Fruit fly (Drosophila melanogaster) whole organism, prepupa: ENCODE measurements around the gene CG42300.
A peak's percentile ranks its signal among the peaks of the same experiment; 100 is the strongest.

Source experiments
- CG10631 ChIP-seq: fragments of 200-800 bp; sonication (Bioruptor generic); optimal IDR thresholded peaks from 2 replicates; lab custom pipeline; 2016; ENCODE audit warnings: missing biosample characterization, missing genetic modification characterization
- CG10669 ChIP-seq: fragments of 200-800 bp; sonication (Bioruptor generic); optimal IDR thresholded peaks from 3 replicates; lab custom pipeline; 2018; ENCODE audit warnings: missing biosample characterization, mild to moderate bottlenecking, missing genetic modification characterization, moderate library complexity
- CG11762 ChIP-seq: fragments of 200-800 bp; sonication (Bioruptor generic); optimal IDR thresholded peaks from 3 replicates; lab custom pipeline; 2016; ENCODE audit warnings: missing biosample characterization, missing genetic modification characterization; ENCODE audit not compliant: insufficient read depth
- CG11902 ChIP-seq: fragments of 200-800 bp; sonication (Bioruptor generic); optimal IDR thresholded peaks from 3 replicates; lab custom pipeline; 2016; ENCODE audit warnings: missing biosample characterization, missing genetic modification characterization
- CG15336 ChIP-seq: fragments of 200-800 bp; sonication (Bioruptor generic); IDR thresholded peaks from 2 replicates; pipeline ENCODE4 v1.3.6; 2022; ENCODE audit warnings: missing biosample characterization, missing genetic modification characterization
- CG1621 ChIP-seq: fragments of 200-800 bp; sonication (Bioruptor generic); optimal IDR thresholded peaks from 3 replicates; lab custom pipeline; 2018; ENCODE audit warnings: missing biosample characterization, mild to moderate bottlenecking, missing genetic modification characterization
- CG3032 ChIP-seq: fragments of 200-800 bp; optimal IDR thresholded peaks from 2 replicates; lab custom pipeline; 2019; ENCODE audit warnings: missing biosample characterization, mild to moderate bottlenecking, missing genetic modification characterization, moderate library complexity
- CG32006 ChIP-seq: fragments of 200-800 bp; sonication (Bioruptor generic); optimal IDR thresholded peaks from 3 replicates; lab custom pipeline; 2017; ENCODE audit warnings: missing biosample characterization, mild to moderate bottlenecking, missing genetic modification characterization
- CG34406 ChIP-seq: fragments of 200-800 bp; sonication (Bioruptor generic); optimal IDR thresholded peaks from 3 replicates; lab custom pipeline; 2016; ENCODE audit warnings: missing biosample characterization, missing genetic modification characterization
- CG3919 ChIP-seq: fragments of 200-800 bp; sonication (Bioruptor generic); optimal IDR thresholded peaks from 3 replicates; lab custom pipeline; 2016; ENCODE audit warnings: missing biosample characterization, missing genetic modification characterization
- CG4318 ChIP-seq: fragments of 200-800 bp; sonication (Bioruptor generic); optimal IDR thresholded peaks from 3 replicates; lab custom pipeline; 2017; ENCODE audit warnings: missing biosample characterization, mild to moderate bottlenecking, missing genetic modification characterization
- CG6163 ChIP-seq: fragments of 200-800 bp; sonication (Bioruptor generic); IDR thresholded peaks from 3 replicates; pipeline ENCODE4 v1.3.6; 2022; ENCODE audit warnings: missing biosample characterization, missing genetic modification characterization
- CG6276 ChIP-seq: fragments of 200-800 bp; sonication (Bioruptor generic); optimal IDR thresholded peaks from 2 replicates; lab custom pipeline; 2017; ENCODE audit warnings: missing biosample characterization, mild to moderate bottlenecking, missing genetic modification characterization
- CG6792 ChIP-seq: fragments of 200-800 bp; sonication (Bioruptor generic); optimal IDR thresholded peaks from 3 replicates; lab custom pipeline; 2016; ENCODE audit warnings: missing biosample characterization, missing genetic modification characterization
- CG6808 ChIP-seq: fragments of 200-800 bp; sonication (Bioruptor generic); optimal IDR thresholded peaks from 3 replicates; lab custom pipeline; 2017; ENCODE audit warnings: missing biosample characterization, missing genetic modification characterization, mild to moderate bottlenecking, moderate library complexity, missing genetic modification reagents
- CG6854 ChIP-seq: fragments of 200-800 bp; sonication (Bioruptor generic); optimal IDR thresholded peaks from 2 replicates; lab custom pipeline; 2017; ENCODE audit warnings: missing biosample characterization, mild to moderate bottlenecking, missing genetic modification characterization
- CG7368 ChIP-seq: fragments of 200-800 bp; sonication (Bioruptor generic); optimal IDR thresholded peaks from 3 replicates; lab custom pipeline; 2016; ENCODE audit warnings: missing biosample characterization, missing genetic modification characterization
- CG8319 ChIP-seq: fragments of 200-800 bp; sonication (Bioruptor generic); optimal IDR thresholded peaks from 3 replicates; lab custom pipeline; 2016; ENCODE audit warnings: missing biosample characterization, missing genetic modification characterization
- CG8632 ChIP-seq: fragments of 200-800 bp; sonication (Bioruptor generic); optimal IDR thresholded peaks from 3 replicates; lab custom pipeline; 2016; ENCODE audit warnings: missing biosample characterization, missing genetic modification characterization
- Eip75B ChIP-seq: fragments of 200-800 bp; sonication (Bioruptor generic); optimal IDR thresholded peaks from 3 replicates; lab custom pipeline; 2016; ENCODE audit warnings: missing biosample characterization, missing genetic modification characterization
- Ets21C ChIP-seq: fragments of 200-800 bp; sonication (Bioruptor generic); optimal IDR thresholded peaks from 3 replicates; lab custom pipeline; 2016; ENCODE audit warnings: missing biosample characterization, missing genetic modification characterization
- Gug ChIP-seq: fragments of 200-800 bp; sonication (Bioruptor generic); IDR thresholded peaks from 2 replicates; pipeline ENCODE4 v1.3.6; 2022; ENCODE audit warnings: missing biosample characterization, missing genetic modification characterization
- Hr38 ChIP-seq: sonication (Bioruptor generic); optimal IDR thresholded peaks from 2 replicates; lab custom pipeline; 2016; ENCODE audit warnings: missing biosample characterization, missing genetic modification characterization
- Hr4 ChIP-seq: fragments of 200-800 bp; sonication (Bioruptor generic); optimal IDR thresholded peaks from 3 replicates; lab custom pipeline; 2016; ENCODE audit warnings: missing biosample characterization, missing genetic modification characterization
- Lpt ChIP-seq: fragments of 200-800 bp; sonication (Bioruptor generic); optimal IDR thresholded peaks from 3 replicates; lab custom pipeline; 2016; ENCODE audit warnings: missing biosample characterization, missing genetic modification characterization
- Met ChIP-seq: fragments of 200-800 bp; sonication (Bioruptor generic); optimal IDR thresholded peaks from 3 replicates; lab custom pipeline; 2016; ENCODE audit warnings: missing biosample characterization, missing genetic modification characterization
- OdsH ChIP-seq: fragments of 200-800 bp; sonication (Bioruptor generic); optimal IDR thresholded peaks from 3 replicates; lab custom pipeline; 2016; ENCODE audit warnings: missing biosample characterization, missing genetic modification characterization
- Smox ChIP-seq: fragments of 200-800 bp; sonication (Bioruptor generic); optimal IDR thresholded peaks from 3 replicates; lab custom pipeline; 2016; ENCODE audit warnings: missing biosample characterization, missing genetic modification characterization
- Sox102F ChIP-seq: fragments of 200-800 bp; sonication (Bioruptor generic); optimal IDR thresholded peaks from 2 replicates; lab custom pipeline; 2016; ENCODE audit warnings: missing biosample characterization, mild to moderate bottlenecking, missing genetic modification characterization
- Sox14 ChIP-seq: fragments of 200-800 bp; sonication (Bioruptor generic); optimal IDR thresholded peaks from 3 replicates; lab custom pipeline; 2016; ENCODE audit warnings: missing biosample characterization, missing genetic modification characterization
- Sox15 ChIP-seq: fragments of 200-800 bp; sonication (Bioruptor generic); optimal IDR thresholded peaks from 3 replicates; lab custom pipeline; 2016; ENCODE audit warnings: missing biosample characterization, missing genetic modification characterization
- achi ChIP-seq: fragments of 200-800 bp; sonication (Bioruptor generic); optimal IDR thresholded peaks from 3 replicates; lab custom pipeline; 2016; ENCODE audit warnings: missing biosample characterization, missing genetic modification characterization
- acj6 ChIP-seq: fragments of 200-800 bp; sonication (Bioruptor generic); optimal IDR thresholded peaks from 3 replicates; lab custom pipeline; 2016; ENCODE audit warnings: missing biosample characterization, missing genetic modification characterization
- cyc ChIP-seq: fragments of 200-800 bp; sonication (Bioruptor generic); optimal IDR thresholded peaks from 3 replicates; lab custom pipeline; 2016; ENCODE audit warnings: missing biosample characterization, missing genetic modification characterization
- dac ChIP-seq: fragments of 200-800 bp; sonication (Bioruptor generic); optimal IDR thresholded peaks from 2 replicates; lab custom pipeline; 2017; ENCODE audit warnings: missing biosample characterization, mild to moderate bottlenecking, missing genetic modification characterization
- dsx ChIP-seq: fragments of 200-800 bp; optimal IDR thresholded peaks from 3 replicates; lab custom pipeline; 2019; ENCODE audit warnings: missing biosample characterization, mild to moderate bottlenecking, missing genetic modification characterization, moderate library complexity; ENCODE audit not compliant: poor library complexity, severe bottlenecking
- fd59A ChIP-seq: fragments of 200-800 bp; sonication (Bioruptor generic); optimal IDR thresholded peaks from 2 replicates; lab custom pipeline; 2017; ENCODE audit warnings: missing biosample characterization, mild to moderate bottlenecking, missing genetic modification characterization, missing genetic modification reagents
- fkh ChIP-seq: fragments of 200-800 bp; sonication (Bioruptor generic); optimal IDR thresholded peaks from 3 replicates; lab custom pipeline; 2017; ENCODE audit warnings: missing biosample characterization, mild to moderate bottlenecking, missing genetic modification characterization, moderate library complexity
- lz ChIP-seq: fragments of 200-800 bp; sonication (Bioruptor generic); optimal IDR thresholded peaks from 3 replicates; lab custom pipeline; 2016; ENCODE audit warnings: missing biosample characterization, missing genetic modification characterization
- net ChIP-seq: fragments of 200-800 bp; sonication (Bioruptor generic); optimal IDR thresholded peaks from 3 replicates; lab custom pipeline; 2016; ENCODE audit warnings: missing biosample characterization, missing genetic modification characterization
- pdm3 ChIP-seq: fragments of 200-800 bp; sonication (Bioruptor generic); optimal IDR thresholded peaks from 3 replicates; lab custom pipeline; 2016; ENCODE audit warnings: missing biosample characterization, missing genetic modification characterization
- spab ChIP-seq: fragments of 200-800 bp; sonication (Bioruptor generic); optimal IDR thresholded peaks from 2 replicates; lab custom pipeline; 2017; ENCODE audit warnings: missing biosample characterization, mild to moderate bottlenecking, missing genetic modification characterization, missing genetic modification reagents
- ss ChIP-seq, 2 experiments: fragments of 200-800 bp; sonication (Bioruptor generic); optimal IDR thresholded peaks; 2 replicates in 1 of 2; 3 replicates in 1 of 2; lab custom pipeline; 2017 to 2018; ENCODE audit warnings: mild to moderate bottlenecking in 2 of 2, missing biosample characterization in 2 of 2, missing genetic modification characterization in 2 of 2, moderate library complexity in 1 of 2
- svp ChIP-seq: fragments of 200-800 bp; sonication (Bioruptor generic); peaks from one replicate; lab custom pipeline; 2016; ENCODE audit warnings: missing biosample characterization, missing genetic modification characterization
- topi ChIP-seq: fragments of 200-800 bp; sonication (Bioruptor generic); optimal IDR thresholded peaks from 3 replicates; lab custom pipeline; 2016; ENCODE audit warnings: missing biosample characterization, missing genetic modification characterization
- vri ChIP-seq: fragments of 200-800 bp; sonication (Bioruptor generic); optimal IDR thresholded peaks from 3 replicates; lab custom pipeline; 2016; ENCODE audit warnings: missing biosample characterization, mild to moderate bottlenecking, missing genetic modification characterization

Gene CG42300

dm6 chrX:15555945-15556344 is at the start of gene CG42300:
TSS of gene CG42300 (minus strand) at chrX:15556045.
- TF ChIP-seq svp (no peak), dsx (GFP tag; lab: Kevin White, UChicago) (no peak), CG32006 (GFP tag; lab: Kevin White, UChicago) (no peak), Eip75B (GFP tag; lab: Kevin White, UChicago) (no peak), acj6 (GFP tag; lab: Kevin White, UChicago) (no peak), achi (GFP tag; lab: Kevin White, UChicago) (no peak), CG10631 (GFP tag; lab: Kevin White, UChicago) (no peak), cyc (no peak)

dm6 chrX:15602438-15602837 is 46.6 kb upstream of the CG42300 start:
- TF ChIP-seq CG10669 (GFP tag; lab: Kevin White, UChicago) (peak; percentile 8), dac (GFP tag; lab: Kevin White, UChicago) (no peak), CG10631 (GFP tag; lab: Kevin White, UChicago) (peak; percentile 11), CG7368 (GFP tag; lab: Kevin White, UChicago) (no peak), CG8632 (GFP tag; lab: Kevin White, UChicago) (peak; percentile 4), CG4318 (GFP tag; lab: Kevin White, UChicago) (no peak), CG3919 (GFP tag; lab: Kevin White, UChicago) (peak; percentile 14), cyc (no peak), CG6163 (GFP tag; lab: Robert Waterston, UW) (peak; percentile 39; the same call in 1 of the 3 replicates), fkh (GFP tag; lab: Kevin White, UChicago) (peak; percentile 65)

- TF ChIP-seq CG1621 (tag; lab: Kevin White, UChicago): no peak
- no peak for TF ChIP-seq CG11762 (GFP tag; lab: Kevin White, UChicago)
- peak; percentile 15 for TF ChIP-seq CG10631 (GFP tag; lab: Kevin White, UChicago)
- TF ChIP-seq CG11902: no peak
- TF ChIP-seq net (GFP tag; lab: Kevin White, UChicago): peak; percentile 11
- TF ChIP-seq pdm3 (GFP tag; lab: Kevin White, UChicago): peak; percentile 35
- no peak for TF ChIP-seq CG8319 (GFP tag; lab: Kevin White, UChicago)
- no peak for TF ChIP-seq spab
- TF ChIP-seq achi (GFP tag; lab: Kevin White, UChicago): peak; percentile 12
- peak; percentile 36 for TF ChIP-seq OdsH
- no peak for TF ChIP-seq fd59A (GFP tag; lab: Kevin White, UChicago)
- no peak for TF ChIP-seq CG3032 (tag; lab: Kevin White, UChicago)
- TF ChIP-seq Hr4 (GFP tag; lab: Kevin White, UChicago): peak; percentile 47
- TF ChIP-seq CG4318 (GFP tag; lab: Kevin White, UChicago): peak; percentile 22
- no peak for TF ChIP-seq vri (GFP tag; lab: Kevin White, UChicago)
- TF ChIP-seq CG6276 (GFP tag; lab: Kevin White, UChicago): peak; percentile 42
- TF ChIP-seq Sox14 (GFP tag; lab: Kevin White, UChicago): no peak
- no peak for TF ChIP-seq cyc
- no peak for TF ChIP-seq Gug
- TF ChIP-seq CG34406 (GFP tag; lab: Kevin White, UChicago): no peak
- no peak for TF ChIP-seq CG8632 (GFP tag; lab: Kevin White, UChicago)
- no peak for TF ChIP-seq CG6854 (GFP tag; lab: Kevin White, UChicago)
- peak; percentile 34 for TF ChIP-seq Lpt (GFP tag; lab: Kevin White, UChicago)
- 0 out of 3 replicates have a peak, but pooled peaks have one; percentile 12 for TF ChIP-seq CG6163 (GFP tag; lab: Robert Waterston, UW)
- TF ChIP-seq topi (GFP tag; lab: Kevin White, UChicago): no peak
- TF ChIP-seq CG6792 (GFP tag; lab: Kevin White, UChicago): no peak
- no peak for TF ChIP-seq dsx (GFP tag; lab: Kevin White, UChicago)
- peak; percentile 52; the same call in 1 of the 2 replicates for TF ChIP-seq CG15336 (GFP tag; lab: Robert Waterston, UW)
- no peak for TF ChIP-seq CG6808 (GFP tag; lab: Kevin White, UChicago)
- TF ChIP-seq Met (GFP tag; lab: Kevin White, UChicago): no peak
- no peak for TF ChIP-seq Hr38
- TF ChIP-seq Sox102F: no peak
- no peak for TF ChIP-seq Sox15 (GFP tag; lab: Kevin White, UChicago)
- TF ChIP-seq Ets21C (GFP tag; lab: Kevin White, UChicago): no peak
- peak; percentile 66 for TF ChIP-seq CG32006 (GFP tag; lab: Kevin White, UChicago)
- no peak for TF ChIP-seq ss (GFP tag; optimal IDR thresholded peaks at IDR 0.05; lab: Kevin White, UChicago)
- no peak for TF ChIP-seq Smox
- TF ChIP-seq acj6 (GFP tag; lab: Kevin White, UChicago): no peak
- peak; percentile 19 for TF ChIP-seq dac (GFP tag; lab: Kevin White, UChicago)
- no peak for TF ChIP-seq lz
Observed at dm6 chrX:15601285-15601684, 45.4 kb upstream of the CG42300 start.
